Fruit fly (Drosophila melanogaster): ENCODE measurements around the gene Hasp.

dm6 chr2L:19533247-19533646 lies 16.2 kb upstream of the Hasp start, which contains the start of gene CG33116:
- TF ChIP-seq Sin3A (optimal IDR thresholded peaks at IDR 0.05) (no peak), h (optimal IDR thresholded peaks at IDR 0.05) (no peak)
